Worm (Caenorhabditis elegans) whole organism, L2 larva: ENCODE results near the gene swm-1.

Source experiments
- R02D3.7 ChIP-seq: fragments of 150-350 bp; optimal IDR thresholded peaks from 2 replicates; lab custom pipeline; 2014; ENCODE audit warnings: missing biosample characterization, missing genetic modification characterization
- alr-1 ChIP-seq: fragments of 150-350 bp; optimal IDR thresholded peaks from 2 replicates; lab custom pipeline; 2014; ENCODE audit warnings: missing biosample characterization, missing genetic modification characterization
- ama-1 ChIP-seq: fragments of 150-350 bp; optimal IDR thresholded peaks from 2 replicates; lab custom pipeline; 2018; ENCODE audit warnings: inconsistent platforms
- elt-3 ChIP-seq: sonication (generic microtip); optimal IDR thresholded peaks from 2 replicates; lab custom pipeline; 2017; ENCODE audit warnings: missing biosample characterization, missing genetic modification characterization
- lin-39 ChIP-seq: fragments of 150-350 bp; optimal IDR thresholded peaks from 2 replicates; lab custom pipeline; 2014; ENCODE audit warnings: missing biosample characterization, missing genetic modification reagents, missing genetic modification characterization
- lsy-2 ChIP-seq, 2 experiments: fragments of 150-350 bp in 1 of 2; sonication (generic microtip) in 1 of 2; optimal IDR thresholded peaks; 2 replicates each; lab custom pipeline; 2014 to 2017; ENCODE audit warnings: missing biosample characterization in 2 of 2, missing genetic modification characterization in 2 of 2
- mbf-1 ChIP-seq: sonication (generic microtip); optimal IDR thresholded peaks from 2 replicates; lab custom pipeline; 2017; ENCODE audit warnings: missing biosample characterization, missing genetic modification characterization
- mdl-1 ChIP-seq, 2 experiments: fragments of 150-350 bp in 1 of 2; sonication (generic microtip) in 1 of 2; optimal IDR thresholded peaks; 2 replicates each; lab custom pipeline; 2017; ENCODE audit warnings: missing biosample characterization in 2 of 2, missing genetic modification characterization in 2 of 2
- nhr-10 ChIP-seq: sonication (generic microtip); optimal IDR thresholded peaks from 2 replicates; lab custom pipeline; 2017; ENCODE audit warnings: missing biosample characterization, missing genetic modification characterization
- nhr-21 ChIP-seq: fragments of 150-350 bp; optimal IDR thresholded peaks from 2 replicates; lab custom pipeline; 2014; ENCODE audit warnings: missing biosample characterization, missing genetic modification characterization
- nhr-6 ChIP-seq: fragments of 150-350 bp; optimal IDR thresholded peaks from 2 replicates; lab custom pipeline; 2014; ENCODE audit warnings: missing biosample characterization, missing genetic modification characterization
- sma-3 ChIP-seq: sonication (generic microtip); optimal IDR thresholded peaks from 2 replicates; lab custom pipeline; 2016; ENCODE audit warnings: missing genetic modification reagents, missing genetic modification characterization, missing compliant biosample characterization
- unc-55 ChIP-seq: fragments of 150-350 bp; sonication (generic microtip); optimal IDR thresholded peaks from 3 replicates; lab custom pipeline; 2014; ENCODE audit warnings: missing biosample characterization, missing genetic modification reagents, missing genetic modification characterization
- unc-62 ChIP-seq: fragments of 150-350 bp; optimal IDR thresholded peaks from 2 replicates; lab custom pipeline; 2014; ENCODE audit warnings: missing biosample characterization, missing genetic modification reagents, missing genetic modification characterization

DNA sequence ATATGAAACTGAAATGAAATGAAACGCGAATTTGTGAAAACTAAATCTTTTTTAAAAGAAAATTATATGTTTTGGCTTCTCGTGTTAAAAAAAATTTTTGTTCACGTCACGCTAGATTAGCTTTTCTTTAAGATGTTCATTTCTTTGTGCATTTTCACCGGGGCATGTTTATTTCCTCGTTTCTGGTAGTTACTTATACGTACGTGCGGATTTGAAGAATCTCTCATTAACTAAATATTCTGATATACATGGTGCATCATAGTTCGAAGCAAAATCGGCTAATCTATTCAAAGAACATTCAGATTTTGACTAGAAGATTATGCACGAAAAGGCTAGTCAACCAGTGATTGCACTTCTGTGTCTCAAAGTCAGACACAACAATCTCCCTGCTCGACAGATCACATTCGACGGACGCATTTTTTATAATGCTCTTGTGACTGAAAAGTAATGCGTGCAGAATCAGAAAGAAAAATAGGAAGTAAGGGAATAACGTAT, 7.1 kb downstream of the swm-1 start, which contains the start of gene C25E10.17:
- TF ChIP-seq nhr-10 (tag; lab: Kevin White, UChicago), result no peak
- TF ChIP-seq elt-3 (tag; lab: Kevin White, UChicago), result no peak
- TF ChIP-seq mdl-1 (tag; optimal IDR thresholded peaks at IDR 0.05; lab: Kevin White, UChicago), result no peak
- TF ChIP-seq unc-62 (GFP tag; lab: Kevin White, UChicago), result no peak
- TF ChIP-seq nhr-6, result no peak
- no peak for TF ChIP-seq alr-1 (tag; lab: Kevin White, UChicago)
- TF ChIP-seq R02D3.7 (tag; lab: Kevin White, UChicago), result no peak
- no peak for TF ChIP-seq unc-55
- TF ChIP-seq mbf-1 (tag; lab: Kevin White, UChicago), result no peak
- TF ChIP-seq lin-39 (tag; lab: Kevin White, UChicago), result no peak
- no peak for TF ChIP-seq lsy-2 (tag; optimal IDR thresholded peaks at IDR 0.05; lab: Kevin White, UChicago)
- no peak for TF ChIP-seq ama-1
- no peak for TF ChIP-seq sma-3
- TF ChIP-seq nhr-21 (tag; lab: Kevin White, UChicago), result peak; percentile 26
